Worm (Caenorhabditis elegans): ENCODE results near the gene eif-1.

Gene eif-1

ce11 chrII:4993530-4994192, at the start of gene eif-1, which contains the start of gene vps-24:
TSS of gene eif-1 (minus strand) at chrII:4993580.
TSS of gene vps-24 (plus strand) at chrII:4993998.
- TF ChIP-seq lin-13 (GFP tag; optimal IDR thresholded peaks at IDR 0.05) (peak; percentile 53), sma-3 (GFP tag; optimal IDR thresholded peaks at IDR 0.05) (peak; percentile 4), F13H6.1 (tag; optimal IDR thresholded peaks at IDR 0.05) (peak; percentile 30), nhr-12 (tag; optimal IDR thresholded peaks at IDR 0.05) (no peak), blmp-1 (tag; optimal IDR thresholded peaks at IDR 0.05; ENCODE audit: insufficient read depth) (peak; percentile 3), sma-9 (GFP tag; optimal IDR thresholded peaks at IDR 0.05) (peak; percentile 25), sma-9 (tag; optimal IDR thresholded peaks at IDR 0.05) (no peak), snpc-4 (tag; optimal IDR thresholded peaks at IDR 0.05) (peak; percentile 1), C34F6.9 (tag; optimal IDR thresholded peaks at IDR 0.05) (peak; percentile 82), lsy-2 (tag; optimal IDR thresholded peaks at IDR 0.05) (peak in 1 of 2 experiments; percentile 70), nhr-11 (tag; optimal IDR thresholded peaks at IDR 0.05) (no peak), unc-55 (GFP tag; optimal IDR thresholded peaks at IDR 0.05) (peak; percentile 72), gmeb-1 (tag; optimal IDR thresholded peaks at IDR 0.05) (peak; percentile 51), unc-62 (GFP tag; optimal IDR thresholded peaks at IDR 0.05) (no peak), Y55F3AM.14 (GFP tag; optimal IDR thresholded peaks at IDR 0.05) (no peak), nhr-129 (tag; optimal IDR thresholded peaks at IDR 0.05) (peak; percentile 49), ama-1 (optimal IDR thresholded peaks at IDR 0.05) (no peak), egl-27 (tag; optimal IDR thresholded peaks at IDR 0.05) (no peak), crh-2 (tag; optimal IDR thresholded peaks at IDR 0.05) (peak; percentile 29), nhr-25 (tag; optimal IDR thresholded peaks at IDR 0.05) (peak; percentile 20)

- no peak for TF ChIP-seq peb-1 (tag; optimal IDR thresholded peaks at IDR 0.05)
- TF ChIP-seq unc-55 (GFP tag; optimal IDR thresholded peaks at IDR 0.05), result peak; percentile 53
- no peak for TF ChIP-seq ama-1 (optimal IDR thresholded peaks at IDR 0.05)
- TF ChIP-seq nhr-21 (tag; optimal IDR thresholded peaks at IDR 0.05), result no peak
- TF ChIP-seq skn-1 (tag; optimal IDR thresholded peaks at IDR 0.05), result no peak
- TF ChIP-seq ztf-4 (tag; optimal IDR thresholded peaks at IDR 0.05), result no peak
- no peak for TF ChIP-seq mab-5 (tag; optimal IDR thresholded peaks at IDR 0.05)
- no peak for TF ChIP-seq mbf-1 (tag; optimal IDR thresholded peaks at IDR 0.05)
- TF ChIP-seq aly-2 (tag; optimal IDR thresholded peaks at IDR 0.05), result no peak
- peak in 1 of 2 experiments; percentile 35 for TF ChIP-seq lsy-2 (tag; optimal IDR thresholded peaks at IDR 0.05)
- TF ChIP-seq nhr-12 (tag; optimal IDR thresholded peaks at IDR 0.05), result no peak
- no peak for TF ChIP-seq ceh-16 (tag; optimal IDR thresholded peaks at IDR 0.05)
- TF ChIP-seq sma-3 (GFP tag; optimal IDR thresholded peaks at IDR 0.05), result no peak
- no peak for TF ChIP-seq ztf-11 (tag; optimal IDR thresholded peaks at IDR 0.05)
- TF ChIP-seq nhr-10 (tag; optimal IDR thresholded peaks at IDR 0.05), result no peak
- no peak for TF ChIP-seq nhr-77 (tag; optimal IDR thresholded peaks at IDR 0.05)
- peak; percentile 13 for TF ChIP-seq C34F6.9 (tag; optimal IDR thresholded peaks at IDR 0.05)
- no peak for TF ChIP-seq dmd-4 (tag; optimal IDR thresholded peaks at IDR 0.05)
- no peak for TF ChIP-seq sma-9 (GFP tag; optimal IDR thresholded peaks at IDR 0.05)
- no peak for TF ChIP-seq sma-9 (tag; optimal IDR thresholded peaks at IDR 0.05)
- TF ChIP-seq nhr-129 (tag; optimal IDR thresholded peaks at IDR 0.05), result peak; percentile 15
- no peak for TF ChIP-seq unc-62 (GFP tag; optimal IDR thresholded peaks at IDR 0.05)
- TF ChIP-seq nhr-6 (tag; optimal IDR thresholded peaks at IDR 0.05), result peak; percentile 11
- TF ChIP-seq F13H6.1 (tag; optimal IDR thresholded peaks at IDR 0.05), result peak; percentile 37
- TF ChIP-seq lin-13 (GFP tag; optimal IDR thresholded peaks at IDR 0.05), result no peak
- TF ChIP-seq zag-1 (tag; optimal IDR thresholded peaks at IDR 0.05), result peak; percentile 24
- TF ChIP-seq fos-1 (tag; optimal IDR thresholded peaks at IDR 0.05), result no peak
- TF ChIP-seq alr-1 (tag; optimal IDR thresholded peaks at IDR 0.05), result no peak
- no peak for TF ChIP-seq unc-39 (tag; optimal IDR thresholded peaks at IDR 0.05)
Observed at ce11 chrII:5042381-5042930, 49.1 kb upstream of the eif-1 start.

DNA sequence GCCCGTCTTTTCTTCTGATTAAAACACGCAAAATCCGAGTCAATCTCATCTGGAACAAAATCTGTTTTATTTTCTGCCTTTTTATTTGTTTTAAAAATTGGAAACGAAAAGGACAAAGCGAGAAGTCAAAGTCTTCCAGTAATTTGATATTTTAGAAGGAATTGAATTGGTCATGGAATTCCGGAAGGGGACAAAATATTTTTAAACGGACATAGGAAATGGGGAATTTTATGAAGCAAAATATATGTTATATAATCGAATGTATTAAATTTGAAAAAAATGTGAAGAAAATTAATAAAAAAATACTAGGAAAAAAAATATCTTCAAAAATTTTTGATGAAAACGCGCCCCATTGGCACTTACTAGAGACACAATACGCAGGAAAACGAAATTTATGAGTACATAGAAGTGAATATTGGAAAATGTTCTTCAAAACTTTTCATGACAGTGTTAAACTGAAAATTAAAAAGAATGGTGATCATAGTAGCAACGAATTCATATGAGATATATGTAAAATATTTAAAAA, 47.3 kb upstream of the eif-1 start, which contains the start of gene F33G12.7:
Gene F33G12.7, minus strand, starts transcription at position 51 of the 526 bp plus-strand sequence.
- TF ChIP-seq sma-3 (GFP tag; optimal IDR thresholded peaks at IDR 0.05) (no peak), lin-11 (tag; optimal IDR thresholded peaks at IDR 0.05) (no peak), blmp-1 (tag; optimal IDR thresholded peaks at IDR 0.05; ENCODE audit: insufficient read depth) (no peak), gmeb-1 (tag; optimal IDR thresholded peaks at IDR 0.05) (no peak), skn-1 (tag; optimal IDR thresholded peaks at IDR 0.05) (no peak), snpc-4 (tag; optimal IDR thresholded peaks at IDR 0.05) (no peak), nhr-21 (tag; optimal IDR thresholded peaks at IDR 0.05) (no peak), ZK546.5 (tag; optimal IDR thresholded peaks at IDR 0.05) (no peak), ztf-11 (tag; optimal IDR thresholded peaks at IDR 0.05) (no peak), ceh-16 (tag; optimal IDR thresholded peaks at IDR 0.05) (no peak), F13H6.1 (tag; optimal IDR thresholded peaks at IDR 0.05) (no peak), lin-13 (GFP tag; optimal IDR thresholded peaks at IDR 0.05) (no peak), unc-55 (GFP tag; optimal IDR thresholded peaks at IDR 0.05) (peak; percentile 15), aly-2 (tag; optimal IDR thresholded peaks at IDR 0.05) (no peak), lsy-2 (tag; optimal IDR thresholded peaks at IDR 0.05) (peak in 1 of 2 experiments; percentile 7), alr-1 (tag; optimal IDR thresholded peaks at IDR 0.05) (no peak), fos-1 (tag; optimal IDR thresholded peaks at IDR 0.05) (no peak), nhr-11 (tag; optimal IDR thresholded peaks at IDR 0.05) (no peak), nhr-23 (tag; optimal IDR thresholded peaks at IDR 0.05) (no peak), C34F6.9 (tag; optimal IDR thresholded peaks at IDR 0.05) (peak; percentile 5)
